Fruit fly (Drosophila melanogaster): ENCODE measurements around the gene CG13875.

Gene CG13875

dm6 chr3L:174501-174900 lies 5.2 kb upstream of the CG13875 start (continued):
- peak; percentile 91 for TF ChIP-seq HLH4C (GFP tag; IDR thresholded peaks at IDR 0.05; ENCODE audit: partially characterized antibody)
- TF ChIP-seq chif (GFP tag; optimal IDR thresholded peaks at IDR 0.05): no peak
- no peak for TF ChIP-seq rib (GFP tag; IDR thresholded peaks at IDR 0.05)
- no peak for TF ChIP-seq CG17359 (tag; optimal IDR thresholded peaks at IDR 0.05)
- TF ChIP-seq vvl (GFP tag; IDR thresholded peaks at IDR 0.05): no peak
- TF ChIP-seq Fer1 (GFP tag; optimal IDR thresholded peaks at IDR 0.05): peak; percentile 20
- no peak for TF ChIP-seq Xbp1 (GFP tag; optimal IDR thresholded peaks at IDR 0.05)
- no peak for TF ChIP-seq jigr1 (GFP tag; IDR thresholded peaks at IDR 0.05)
- no peak for TF ChIP-seq fd96Cb (tag; optimal IDR thresholded peaks at IDR 0.05)
- no peak for TF ChIP-seq CG3281 (GFP tag; optimal IDR thresholded peaks at IDR 0.05)
- no peak for TF ChIP-seq TFAM (GFP tag; optimal IDR thresholded peaks at IDR 0.05)
- TF ChIP-seq al (GFP tag; IDR thresholded peaks at IDR 0.05): no peak
- TF ChIP-seq btn (GFP tag; optimal IDR thresholded peaks at IDR 0.05): no peak
- TF ChIP-seq Trl (optimal IDR thresholded peaks at IDR 0.05): no peak
- TF ChIP-seq Trl (GFP tag; optimal IDR thresholded peaks at IDR 0.05): no peak
- TF ChIP-seq hth (optimal IDR thresholded peaks at IDR 0.05): no peak
- no peak for TF ChIP-seq prd (optimal IDR thresholded peaks at IDR 0.05)
- TF ChIP-seq prd (GFP tag; IDR thresholded peaks at IDR 0.05): no peak
- no peak for TF ChIP-seq Deaf1 (tag; optimal IDR thresholded peaks at IDR 0.05)
- no peak for TF ChIP-seq CG18599 (GFP tag; optimal IDR thresholded peaks at IDR 0.05)
- TF ChIP-seq MTF-1 (GFP tag; optimal IDR thresholded peaks at IDR 0.05; ENCODE audit: borderline replicate concordance): no peak
- no peak for TF ChIP-seq Sox100B (GFP tag; optimal IDR thresholded peaks at IDR 0.05)
- TF ChIP-seq CG30431 (GFP tag; optimal IDR thresholded peaks at IDR 0.05): no peak
- TF ChIP-seq gsb-n (tag; optimal IDR thresholded peaks at IDR 0.05): no peak
- no peak for TF ChIP-seq CG3838 (GFP tag; optimal IDR thresholded peaks at IDR 0.05)
- no peak for TF ChIP-seq CG6683 (GFP tag; optimal IDR thresholded peaks at IDR 0.05)
- TF ChIP-seq CG17829 (tag; optimal IDR thresholded peaks at IDR 0.05): no peak
- peak; percentile 19 for TF ChIP-seq CG13894 (tag; optimal IDR thresholded peaks at IDR 0.05)
- no peak for TF ChIP-seq oc (tag; optimal IDR thresholded peaks at IDR 0.05)
- TF ChIP-seq wdn (GFP tag; IDR thresholded peaks at IDR 0.05): no peak
- no peak for TF ChIP-seq CG1792 (GFP tag; optimal IDR thresholded peaks at IDR 0.05)
- no peak for TF ChIP-seq pan (optimal IDR thresholded peaks at IDR 0.05)
- TF ChIP-seq pan (GFP tag; optimal IDR thresholded peaks at IDR 0.05 in 1 of 2, IDR thresholded peaks at IDR 0.05 in 1 of 2): no peak
- peak; percentile 84 for TF ChIP-seq BEAF-32 (GFP tag; optimal IDR thresholded peaks at IDR 0.05)
- TF ChIP-seq eyg (GFP tag; optimal IDR thresholded peaks at IDR 0.05): no peak
- no peak for TF ChIP-seq CG8944 (GFP tag; optimal IDR thresholded peaks at IDR 0.05)
- TF ChIP-seq CG7372 (GFP tag; IDR thresholded peaks at IDR 0.05): no peak
- TF ChIP-seq gem (tag; optimal IDR thresholded peaks at IDR 0.05): no peak
- TF ChIP-seq sd (tag; optimal IDR thresholded peaks at IDR 0.05): peak; percentile 55
- no peak for TF ChIP-seq dm (GFP tag; optimal IDR thresholded peaks at IDR 0.05)
- no peak for TF ChIP-seq run (tag; optimal IDR thresholded peaks at IDR 0.05)
- TF ChIP-seq ems (GFP tag; optimal IDR thresholded peaks at IDR 0.05): no peak
- TF ChIP-seq CG9609 (GFP tag; optimal IDR thresholded peaks at IDR 0.05): no peak
- no peak for TF ChIP-seq Camta (GFP tag; optimal IDR thresholded peaks at IDR 0.05)
- no peak for TF ChIP-seq CG10209 (GFP tag; optimal IDR thresholded peaks at IDR 0.05)
- TF ChIP-seq Bgb (GFP tag; IDR thresholded peaks at IDR 0.05; ENCODE audit: partially characterized antibody): peak; percentile 94
- no peak for TF ChIP-seq Drgx (GFP tag; IDR thresholded peaks at IDR 0.05)
- no peak for TF ChIP-seq CG31441 (GFP tag; IDR thresholded peaks at IDR 0.05)
- TF ChIP-seq CG10543 (GFP tag; optimal IDR thresholded peaks at IDR 0.05): no peak
- no peak for TF ChIP-seq disco-r (GFP tag; optimal IDR thresholded peaks at IDR 0.05)
- no peak for TF ChIP-seq CG18011 (GFP tag; optimal IDR thresholded peaks at IDR 0.05)
- peak; percentile 2 for TF ChIP-seq CG30020 (tag; optimal IDR thresholded peaks at IDR 0.05)
- no peak for TF ChIP-seq Taf1 (GFP tag; IDR thresholded peaks at IDR 0.05)

Data from whole organism, embryonic.